Fruit fly (Drosophila melanogaster) whole organism, pupa: ENCODE measurements around the gene CG42728.

ENCODE experiments used
- CG10348 ChIP-seq: fragments of 200-800 bp; sonication (Bioruptor generic); IDR thresholded peaks from 2 replicates; pipeline ENCODE4 v1.3.6; 2022; ENCODE audit warnings: missing biosample characterization, missing genetic modification characterization
- CG13204 ChIP-seq: fragments of 200-800 bp; sonication (Bioruptor generic); optimal IDR thresholded peaks from 2 replicates; lab custom pipeline; 2018; ENCODE audit warnings: missing biosample characterization, mild to moderate bottlenecking, missing genetic modification characterization, moderate library complexity
- CG15710 ChIP-seq: fragments of 200-800 bp; sonication (Bioruptor generic); optimal IDR thresholded peaks from 2 replicates; lab custom pipeline; 2018; ENCODE audit warnings: missing biosample characterization, mild to moderate bottlenecking, missing genetic modification characterization, moderate library complexity
- CG4496 ChIP-seq: fragments of 200-800 bp; sonication (Bioruptor generic); IDR thresholded peaks from 3 replicates; pipeline ENCODE4 v1.3.6; 2022; ENCODE audit warnings: missing biosample characterization, missing genetic modification characterization
- CG8159 ChIP-seq: fragments of 200-800 bp; sonication (Bioruptor generic); optimal IDR thresholded peaks from 3 replicates; lab custom pipeline; 2018; ENCODE audit warnings: missing biosample characterization, mild to moderate bottlenecking, missing genetic modification characterization, moderate library complexity
- CG8301 ChIP-seq: fragments of 200-800 bp; sonication (Bioruptor generic); optimal IDR thresholded peaks from 2 replicates; lab custom pipeline; 2018; ENCODE audit warnings: missing biosample characterization, mild to moderate bottlenecking, missing genetic modification characterization
- CG9948 ChIP-seq: fragments of 200-800 bp; sonication (Bioruptor generic); optimal IDR thresholded peaks from 2 replicates; lab custom pipeline; 2018; ENCODE audit warnings: missing biosample characterization, mild to moderate bottlenecking, missing genetic modification characterization, moderate library complexity
- EcR ChIP-seq: fragments of 200-800 bp; sonication (Bioruptor generic); optimal IDR thresholded peaks from 3 replicates; lab custom pipeline; 2019; ENCODE audit warnings: missing biosample characterization, missing genetic modification characterization, mild to moderate bottlenecking, moderate library complexity, missing genetic modification reagents
- Pif1A ChIP-seq: fragments of 200-800 bp; sonication (Bioruptor generic); optimal IDR thresholded peaks from 3 replicates; lab custom pipeline; 2016; ENCODE audit warnings: missing biosample characterization, missing genetic modification characterization
- fd96Ca ChIP-seq: fragments of 200-800 bp; sonication (Bioruptor generic); IDR thresholded peaks from 3 replicates; pipeline ENCODE4 v1.3.6; 2022; ENCODE audit warnings: missing biosample characterization, missing genetic modification characterization
- gl ChIP-seq: fragments of 200-800 bp; sonication (Bioruptor generic); optimal IDR thresholded peaks from 2 replicates; lab custom pipeline; 2018; ENCODE audit warnings: missing biosample characterization, mild to moderate bottlenecking, missing genetic modification characterization
- rn ChIP-seq: fragments of 200-800 bp; sonication (Bioruptor generic); IDR thresholded peaks from 2 replicates; pipeline ENCODE4 v1.3.6; 2022; ENCODE audit warnings: missing biosample characterization, missing genetic modification characterization

- TF ChIP-seq gl, result no peak
- TF ChIP-seq CG10348 (GFP tag; lab: Robert Waterston, UW), result no peak
- TF ChIP-seq Pif1A (GFP tag; lab: Kevin White, UChicago), result no peak
- no peak for TF ChIP-seq CG8301 (tag; lab: Kevin White, UChicago)
- TF ChIP-seq EcR (GFP tag; lab: Kevin White, UChicago), result no peak
- no peak for TF ChIP-seq CG15710 (tag; lab: Kevin White, UChicago)
- TF ChIP-seq CG13204, result no peak
- TF ChIP-seq CG4496, result no peak
- no peak for TF ChIP-seq fd96Ca (GFP tag; lab: Robert Waterston, UW)
- no peak for TF ChIP-seq CG9948 (tag; lab: Kevin White, UChicago)
- TF ChIP-seq CG8159 (tag; lab: Kevin White, UChicago), result no peak
- TF ChIP-seq rn (GFP tag; lab: Robert Waterston, UW), result no peak
Observed at dm6 chr3L:15497902-15498301, 30.1 kb downstream of the CG42728 start, which contains the start of gene CG7276.
